Worm (Caenorhabditis elegans) whole organism, midembryonic: Measurements from ENCODE around the gene T12D8.10.

ENCODE experiments used
- T22C8.4 ChIP-seq: fragments of 200-800 bp; sonication (Bioruptor generic); IDR thresholded peaks from 2 replicates; pipeline ENCODE4 v1.3.6; 2022; ENCODE audit warnings: missing genetic modification characterization, missing compliant biosample characterization
- klf-2 ChIP-seq: fragments of 200-800 bp; sonication (Bioruptor generic); conservative IDR thresholded peaks from 2 replicates; pipeline ENCODE4 v1.3.6; 2022; ENCODE audit warnings: missing genetic modification reagents, missing genetic modification characterization, missing compliant biosample characterization
- med-1 ChIP-seq: sonication (generic microtip); optimal IDR thresholded peaks from 2 replicates; lab custom pipeline; 2017; ENCODE audit warnings: missing genetic modification characterization, mild to moderate bottlenecking, missing compliant biosample characterization, antibody characterized with exemption, missing genetic modification reagents; ENCODE audit not compliant: insufficient read depth
- ref-1 ChIP-seq: fragments of 200-800 bp; sonication (Bioruptor generic); conservative IDR thresholded peaks from 2 replicates; pipeline ENCODE4 v1.3.6; 2022; ENCODE audit warnings: missing genetic modification reagents, missing genetic modification characterization, missing compliant biosample characterization

DNA sequence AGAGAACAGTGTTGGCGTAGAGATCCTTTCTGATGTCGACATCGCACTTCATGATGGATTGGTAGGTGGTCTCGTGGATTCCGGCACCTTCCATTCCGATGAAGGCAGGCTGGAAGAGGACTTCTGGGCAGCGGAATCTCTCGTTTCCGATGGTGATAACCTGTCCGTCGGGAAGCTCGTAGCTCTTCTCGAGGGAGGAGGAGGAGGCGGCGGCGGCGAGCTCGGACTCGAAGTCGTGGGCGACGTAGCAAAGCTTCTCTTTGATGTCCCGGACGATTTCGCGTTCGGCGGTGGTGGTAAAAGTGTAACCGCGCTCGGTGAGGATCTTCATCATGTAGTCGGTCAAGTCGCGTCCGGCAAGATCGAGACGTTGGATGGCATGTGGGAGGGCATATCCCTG lies 37.3 kb downstream of the T12D8.10 start:
- TF ChIP-seq med-1 (GFP tag; lab: Kevin White, UChicago), result no peak
- no peak for TF ChIP-seq klf-2
- TF ChIP-seq ref-1, result no peak
- no peak for TF ChIP-seq T22C8.4 (GFP tag; lab: Robert Waterston, UW)
